Fruit fly (Drosophila melanogaster) whole organism, adult: ENCODE measurements around the gene CG43116.

Experiments
- CG14711 ChIP-seq: fragments of 200-800 bp; sonication (Bioruptor generic); optimal IDR thresholded peaks from 2 replicates; lab custom pipeline; 2018; ENCODE audit warnings: missing biosample characterization, mild to moderate bottlenecking, missing genetic modification characterization, moderate library complexity
- CG1620 ChIP-seq: fragments of 200-800 bp; sonication (Bioruptor generic); optimal IDR thresholded peaks from 2 replicates; lab custom pipeline; 2016; ENCODE audit warnings: missing biosample characterization, missing genetic modification characterization
- CG7101 ChIP-seq: fragments of 200-800 bp; sonication (Bioruptor generic); optimal IDR thresholded peaks from 2 replicates; lab custom pipeline; 2018; ENCODE audit warnings: missing biosample characterization, mild to moderate bottlenecking, missing genetic modification characterization, moderate library complexity
- Clk ChIP-seq: fragments of 200-800 bp; sonication (Bioruptor generic); optimal IDR thresholded peaks from 2 replicates; lab custom pipeline; 2017; ENCODE audit warnings: missing biosample characterization, missing genetic modification characterization
- Crg-1 ChIP-seq: fragments of 200-800 bp; sonication (Bioruptor generic); optimal IDR thresholded peaks from 2 replicates; lab custom pipeline; 2016; ENCODE audit warnings: missing biosample characterization, missing genetic modification characterization
- cic ChIP-seq: fragments of 200-800 bp; sonication (Bioruptor generic); optimal IDR thresholded peaks from 2 replicates; lab custom pipeline; 2017; ENCODE audit warnings: missing biosample characterization, mild to moderate bottlenecking, missing genetic modification characterization, moderate library complexity
- cnc ChIP-seq, 2 experiments: fragments of >200 bp; optimal IDR thresholded peaks; 2 replicates each; lab custom pipeline; 2017
- kay ChIP-seq: fragments of 200-800 bp; sonication (Bioruptor generic); peaks from one replicate; lab custom pipeline; 2016; ENCODE audit warnings: missing biosample characterization, missing genetic modification characterization, borderline replicate concordance

DNA sequence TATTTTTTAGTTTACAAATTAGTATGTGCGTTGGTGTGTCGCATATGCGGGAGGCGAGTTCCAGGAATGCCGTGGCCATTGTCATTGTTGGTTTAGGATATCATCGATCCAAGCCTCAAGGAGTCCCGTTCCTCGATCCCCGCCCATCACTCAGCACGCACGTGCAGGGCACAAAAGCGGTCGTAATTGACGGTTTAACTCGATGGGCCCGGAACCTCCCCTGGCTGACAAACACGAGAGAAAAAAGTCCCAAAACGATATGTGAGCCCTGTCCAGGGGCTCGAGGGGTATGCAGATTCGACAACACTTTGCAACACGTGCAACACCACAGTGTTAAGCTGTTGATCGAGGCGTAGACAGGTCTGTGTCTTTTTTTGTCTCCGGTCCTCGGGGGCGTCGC is 31.1 kb upstream of the CG43116 start:
- no peak for TF ChIP-seq Crg-1
- no peak for TF ChIP-seq CG1620 (GFP tag; lab: Kevin White, UChicago)
- TF ChIP-seq kay: no peak
- TF ChIP-seq cic: no peak
- no peak for TF ChIP-seq Clk (GFP tag; lab: Kevin White, UChicago)
- TF ChIP-seq CG14711 (tag; lab: Kevin White, UChicago): no peak
- no peak for TF ChIP-seq CG7101 (tag; lab: Kevin White, UChicago)
- no peak for TF ChIP-seq cnc (optimal IDR thresholded peaks at IDR 0.05; lab: Kevin White, UChicago)
